Worm (Caenorhabditis elegans) whole organism, L1 larva: Measurements from ENCODE around the gene K12H4.2.

Experiments used
- C16A3.4 ChIP-seq: fragments of 150-350 bp; optimal IDR thresholded peaks from 2 replicates; lab custom pipeline; 2014; ENCODE audit warnings: missing biosample characterization, missing genetic modification characterization
- Y116A8C.19 ChIP-seq: sonication (generic microtip); optimal IDR thresholded peaks from 2 replicates; lab custom pipeline; 2016; ENCODE audit warnings: missing compliant biosample characterization, missing genetic modification characterization, borderline replicate concordance
- aha-1 ChIP-seq: fragments of 150-350 bp; optimal IDR thresholded peaks from 2 replicates; lab custom pipeline; 2014; ENCODE audit warnings: missing biosample characterization, missing genetic modification characterization
- alr-1 ChIP-seq: fragments of 200-800 bp; sonication (Bioruptor generic); optimal IDR thresholded peaks from 2 replicates; lab custom pipeline; 2018; ENCODE audit warnings: borderline replicate concordance, mild to moderate bottlenecking, missing genetic modification characterization, missing compliant biosample characterization
- aly-2 ChIP-seq: fragments of 150-350 bp; optimal IDR thresholded peaks from 2 replicates; lab custom pipeline; 2014; ENCODE audit warnings: missing biosample characterization, missing genetic modification characterization
- ama-1 ChIP-seq: fragments of 150-350 bp; optimal IDR thresholded peaks from 2 replicates; lab custom pipeline; 2014
- ceh-63 ChIP-seq: fragments of 200-800 bp; sonication (Bioruptor generic); optimal IDR thresholded peaks from 2 replicates; lab custom pipeline; 2018; ENCODE audit warnings: mild to moderate bottlenecking, missing genetic modification characterization, missing compliant biosample characterization
- ceh-82 ChIP-seq, 3 experiments: fragments of 150-350 bp in 1 of 3; sonication (generic microtip) in 2 of 3; optimal IDR thresholded peaks; 2 replicates each; lab custom pipeline; 2014 to 2017; ENCODE audit warnings: missing biosample characterization in 3 of 3, missing genetic modification characterization in 3 of 3
- ceh-88 ChIP-seq: fragments of 200-800 bp; sonication (Bioruptor generic); IDR thresholded peaks from 2 replicates; pipeline ENCODE4 v1.3.6; 2022; ENCODE audit warnings: missing genetic modification characterization, missing compliant biosample characterization
- ceh-90 ChIP-seq: sonication (generic microtip); optimal IDR thresholded peaks from 2 replicates; lab custom pipeline; 2016; ENCODE audit warnings: missing genetic modification characterization, missing compliant biosample characterization
- dsc-1 ChIP-seq: sonication (generic microtip); optimal IDR thresholded peaks from 2 replicates; lab custom pipeline; 2016; ENCODE audit warnings: mild to moderate bottlenecking, missing genetic modification characterization, missing compliant biosample characterization
- efl-1 ChIP-seq, 4 experiments: fragments of 150-350 bp; optimal IDR thresholded peaks in 3 of 4; peaks in 1 of 4; 1 replicate in 1 of 4; 2 replicates in 3 of 4; lab custom pipeline; 2014; ENCODE audit warnings: missing biosample characterization in 2 of 4, missing genetic modification characterization in 2 of 4, missing genetic modification reagents in 2 of 4
- efl-3 ChIP-seq: fragments of 200-800 bp; sonication (Bioruptor generic); optimal IDR thresholded peaks from 2 replicates; lab custom pipeline; 2018; ENCODE audit warnings: mild to moderate bottlenecking, missing genetic modification characterization, missing compliant biosample characterization
- elt-2 ChIP-seq: sonication (generic microtip); optimal IDR thresholded peaks from 2 replicates; lab custom pipeline; 2016; ENCODE audit warnings: missing genetic modification characterization, mild to moderate bottlenecking, inconsistent platforms, missing compliant biosample characterization, missing genetic modification reagents
- fkh-10 ChIP-seq: sonication (generic microtip); optimal IDR thresholded peaks from 2 replicates; lab custom pipeline; 2017; ENCODE audit warnings: missing biosample characterization, missing genetic modification reagents, missing genetic modification characterization
- fkh-8 ChIP-seq: sonication (generic microtip); optimal IDR thresholded peaks from 2 replicates; lab custom pipeline; 2016; ENCODE audit warnings: mild to moderate bottlenecking, missing genetic modification characterization, missing compliant biosample characterization
- fos-1 ChIP-seq: fragments of 150-350 bp; optimal IDR thresholded peaks from 2 replicates; lab custom pipeline; 2014; ENCODE audit warnings: missing biosample characterization, missing genetic modification characterization
- grh-1 ChIP-seq: fragments of 200-800 bp; sonication (Bioruptor generic); IDR thresholded peaks from 2 replicates; pipeline ENCODE4 v1.3.6; 2022; ENCODE audit warnings: missing genetic modification reagents, missing genetic modification characterization, missing compliant biosample characterization
- hlh-17 ChIP-seq: fragments of 200-800 bp; sonication (Bioruptor generic); optimal IDR thresholded peaks from 2 replicates; lab custom pipeline; 2018; ENCODE audit warnings: missing genetic modification characterization, mild to moderate bottlenecking, missing compliant biosample characterization, moderate library complexity, borderline replicate concordance
- hlh-4 ChIP-seq: sonication (generic microtip); optimal IDR thresholded peaks from 2 replicates; lab custom pipeline; 2016; ENCODE audit warnings: mild to moderate bottlenecking, missing genetic modification characterization, missing compliant biosample characterization
- irx-1 ChIP-seq: sonication (generic microtip); optimal IDR thresholded peaks from 2 replicates; lab custom pipeline; 2016; ENCODE audit warnings: missing genetic modification characterization, missing compliant biosample characterization
- isw-1 ChIP-seq: fragments of 200-800 bp; sonication (Bioruptor generic); IDR thresholded peaks from 2 replicates; pipeline ENCODE4 v1.3.6; 2022; ENCODE audit warnings: missing genetic modification characterization, missing compliant biosample characterization
- lin-13 ChIP-seq: fragments of 150-350 bp; optimal IDR thresholded peaks from 2 replicates; lab custom pipeline; 2014; ENCODE audit warnings: missing biosample characterization, missing genetic modification reagents, missing genetic modification characterization
- lin-39 ChIP-seq: fragments of 150-350 bp; optimal IDR thresholded peaks from 2 replicates; lab custom pipeline; 2014; ENCODE audit warnings: missing biosample characterization, missing genetic modification reagents, missing genetic modification characterization
- lsy-2 ChIP-seq, 2 experiments: fragments of 150-350 bp; optimal IDR thresholded peaks; 2 replicates each; lab custom pipeline; 2014; ENCODE audit warnings: missing biosample characterization in 2 of 2, missing genetic modification characterization in 2 of 2
- mep-1 ChIP-seq: fragments of 150-350 bp; optimal IDR thresholded peaks from 2 replicates; lab custom pipeline; 2014; ENCODE audit warnings: missing biosample characterization, missing genetic modification characterization
- nhr-11 ChIP-seq: fragments of 150-350 bp; optimal IDR thresholded peaks from 2 replicates; lab custom pipeline; 2014; ENCODE audit warnings: missing biosample characterization, missing genetic modification characterization
- nhr-12 ChIP-seq: sonication (generic microtip); optimal IDR thresholded peaks from 2 replicates; lab custom pipeline; 2017; ENCODE audit warnings: missing biosample characterization, missing genetic modification characterization
- nhr-71 ChIP-seq: sonication (generic microtip); optimal IDR thresholded peaks from 2 replicates; lab custom pipeline; 2016; ENCODE audit warnings: mild to moderate bottlenecking, missing genetic modification characterization, moderate library complexity, missing compliant biosample characterization
- nhr-76 ChIP-seq: sonication (generic microtip); optimal IDR thresholded peaks from 2 replicates; lab custom pipeline; 2017; ENCODE audit warnings: missing biosample characterization, missing genetic modification characterization
- nhr-84 ChIP-seq: sonication (generic microtip); optimal IDR thresholded peaks from 2 replicates; lab custom pipeline; 2017; ENCODE audit warnings: missing biosample characterization, missing genetic modification characterization
- nhr-85 ChIP-seq: sonication (generic microtip); peaks from one replicate; lab custom pipeline; 2016; ENCODE audit warnings: missing genetic modification characterization, inconsistent platforms, missing compliant biosample characterization
- nhr-90 ChIP-seq: sonication (generic microtip); optimal IDR thresholded peaks from 2 replicates; lab custom pipeline; 2016; ENCODE audit warnings: mild to moderate bottlenecking, missing genetic modification characterization, missing compliant biosample characterization; ENCODE audit not compliant: poor library complexity
- pqm-1 ChIP-seq: sonication (generic microtip); optimal IDR thresholded peaks from 3 replicates; lab custom pipeline; 2017; ENCODE audit warnings: missing biosample characterization, missing genetic modification characterization
- snpc-4 ChIP-seq: fragments of 150-350 bp; optimal IDR thresholded peaks from 2 replicates; lab custom pipeline; 2014; ENCODE audit warnings: missing biosample characterization, missing genetic modification characterization
- sox-4 ChIP-seq: sonication (generic microtip); optimal IDR thresholded peaks from 2 replicates; lab custom pipeline; 2016; ENCODE audit warnings: missing genetic modification characterization, missing compliant biosample characterization
- sup-37 ChIP-seq: fragments of 200-800 bp; sonication (Bioruptor generic); optimal IDR thresholded peaks from 2 replicates; lab custom pipeline; 2018; ENCODE audit warnings: mild to moderate bottlenecking, missing genetic modification characterization, missing compliant biosample characterization
- swsn-7 ChIP-seq: sonication (generic microtip); optimal IDR thresholded peaks from 2 replicates; lab custom pipeline; 2016; ENCODE audit warnings: missing genetic modification characterization, missing compliant biosample characterization
- tbx-2 ChIP-seq: sonication (generic microtip); optimal IDR thresholded peaks from 2 replicates; lab custom pipeline; 2016; ENCODE audit warnings: missing genetic modification characterization, missing compliant biosample characterization
- tlp-1 ChIP-seq: fragments of 150-350 bp; optimal IDR thresholded peaks from 2 replicates; lab custom pipeline; 2014; ENCODE audit warnings: missing biosample characterization, missing genetic modification characterization
- unc-30 ChIP-seq: sonication (generic microtip); optimal IDR thresholded peaks from 2 replicates; lab custom pipeline; 2017; ENCODE audit warnings: missing biosample characterization, missing genetic modification characterization
- unc-98 ChIP-seq: fragments of 200-800 bp; sonication (Bioruptor generic); IDR thresholded peaks from 2 replicates; pipeline ENCODE4 v1.3.6; 2022; ENCODE audit warnings: missing genetic modification characterization, missing compliant biosample characterization
- vab-15 ChIP-seq: sonication (generic microtip); optimal IDR thresholded peaks from 2 replicates; lab custom pipeline; 2017; ENCODE audit warnings: missing genotype, mild to moderate bottlenecking, missing genetic modification characterization, missing compliant biosample characterization
- xbp-1 ChIP-seq: sonication (generic microtip); optimal IDR thresholded peaks from 2 replicates; lab custom pipeline; 2016; ENCODE audit warnings: missing genetic modification characterization, missing compliant biosample characterization
- zag-1 ChIP-seq: fragments of 150-350 bp; optimal IDR thresholded peaks from 2 replicates; lab custom pipeline; 2014; ENCODE audit warnings: missing biosample characterization, missing genetic modification characterization

The K12H4.2 gene

DNA sequence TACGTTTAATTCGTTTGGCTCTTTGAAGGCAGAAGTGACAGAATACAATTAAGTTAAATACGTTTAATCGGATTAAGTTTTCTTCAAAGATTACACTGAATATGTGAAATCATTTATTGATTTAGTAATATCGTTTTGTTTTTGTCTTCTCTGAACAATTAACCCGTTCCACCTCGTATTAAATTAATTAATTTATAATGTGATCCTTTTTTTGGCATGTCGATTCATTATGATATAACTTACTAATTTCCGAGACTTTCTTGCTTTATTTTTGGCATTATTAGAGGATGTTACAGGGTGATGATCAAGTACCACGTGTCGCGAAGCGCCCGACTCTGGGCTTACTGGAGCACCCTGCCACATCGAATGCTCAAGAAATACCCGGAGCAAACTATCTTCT is 3.3 kb upstream of the K12H4.2 start, which contains the start of gene K12H4.5:
Gene K12H4.5, plus strand, starts transcription at position 301 of the 400 bp plus-strand sequence.
- no peak for TF ChIP-seq unc-30
- no peak for TF ChIP-seq nhr-85 (tag; lab: Kevin White, UChicago)
- TF ChIP-seq dsc-1 (tag; lab: Kevin White, UChicago) = no peak
- no peak for TF ChIP-seq fos-1
- no peak for TF ChIP-seq sup-37 (GFP tag; lab: Kevin White, UChicago)
- TF ChIP-seq zag-1 (tag; lab: Kevin White, UChicago) = no peak
- no peak for TF ChIP-seq tbx-2 (tag; lab: Kevin White, UChicago)
- no peak for TF ChIP-seq nhr-11 (tag; lab: Kevin White, UChicago)
- no peak for TF ChIP-seq xbp-1 (tag; lab: Kevin White, UChicago)
- no peak for TF ChIP-seq ceh-63 (GFP tag; lab: Kevin White, UChicago)
- TF ChIP-seq nhr-76 (tag; lab: Kevin White, UChicago) = no peak
- TF ChIP-seq ceh-82 (tag; optimal IDR thresholded peaks at IDR 0.05; lab: Kevin White, UChicago) = no peak
- no peak for TF ChIP-seq vab-15
- TF ChIP-seq nhr-84 (tag; lab: Kevin White, UChicago) = no peak
- TF ChIP-seq mep-1 (tag; lab: Kevin White, UChicago) = no peak
- no peak for TF ChIP-seq C16A3.4
- no peak for TF ChIP-seq pqm-1 (tag; lab: Kevin White, UChicago)
- no peak for TF ChIP-seq efl-3 (GFP tag; lab: Kevin White, UChicago)

ce11 chrIII:8044717-8045116 is 2.8 kb upstream of the K12H4.2 start, which contains the start of gene spcs-3:
Gene spcs-3, plus strand, starts transcription at chrIII:8045017.
- TF ChIP-seq lsy-2 (tag; optimal IDR thresholded peaks at IDR 0.05; lab: Kevin White, UChicago) = no peak
- no peak for TF ChIP-seq fkh-10 (GFP tag; lab: Kevin White, UChicago)
- no peak for TF ChIP-seq unc-98 (GFP tag; lab: Robert Waterston, UW)
- TF ChIP-seq aly-2 (tag; lab: Kevin White, UChicago) = no peak
- TF ChIP-seq nhr-12 (tag; lab: Kevin White, UChicago) = no peak
- no peak for TF ChIP-seq hlh-17 (GFP tag; lab: Kevin White, UChicago)
- TF ChIP-seq dsc-1 (tag; lab: Kevin White, UChicago) = no peak
- no peak for TF ChIP-seq ceh-90

ce11 chrIII:8045734-8046133 is 1.8 kb upstream of the K12H4.2 start, which contains the start of gene K12H4.3:
Gene K12H4.3, plus strand, starts transcription at chrIII:8046034.
- no peak for TF ChIP-seq isw-1 (GFP tag; lab: Robert Waterston, UW)
- TF ChIP-seq fkh-8 (tag; lab: Kevin White, UChicago) = no peak
- TF ChIP-seq grh-1 = no peak
- no peak for TF ChIP-seq xbp-1 (tag; lab: Kevin White, UChicago)
- no peak for TF ChIP-seq nhr-71 (tag; lab: Kevin White, UChicago)
- TF ChIP-seq lin-13 = no peak
- TF ChIP-seq snpc-4 (tag; lab: Kevin White, UChicago) = no peak
- no peak for TF ChIP-seq ama-1 (lab: Kevin White, UChicago)
- TF ChIP-seq alr-1 (tag; lab: Kevin White, UChicago) = no peak
- TF ChIP-seq irx-1 (tag; lab: Kevin White, UChicago) = no peak
- TF ChIP-seq lsy-2 (tag; optimal IDR thresholded peaks at IDR 0.05; lab: Kevin White, UChicago) = no peak
- TF ChIP-seq nhr-11 (tag; lab: Kevin White, UChicago) = no peak
- TF ChIP-seq aha-1 (tag; lab: Kevin White, UChicago) = no peak
- TF ChIP-seq ceh-88 (GFP tag; lab: Robert Waterston, UW) = no peak

DNA sequence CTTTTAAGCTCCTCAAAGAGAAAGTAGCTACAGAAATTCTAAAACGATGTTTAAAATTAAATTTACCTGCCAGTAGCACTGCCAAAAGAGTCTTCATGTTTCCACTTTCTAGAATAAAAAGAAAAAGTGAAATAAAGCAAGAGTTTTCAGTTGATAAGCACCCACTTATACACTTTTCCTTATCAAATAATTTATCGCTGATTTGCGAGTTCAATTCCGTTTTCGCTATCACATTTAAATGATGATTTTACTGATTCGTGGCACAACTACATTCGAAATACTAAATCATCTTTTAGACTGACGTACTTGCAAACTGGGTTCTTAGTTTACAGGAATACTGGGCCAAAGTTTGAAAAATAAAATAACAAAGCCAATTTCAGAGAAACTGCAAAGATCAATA is 3.4 kb downstream of the K12H4.2 start, which contains the start of gene K12H4.7:
Gene K12H4.7, minus strand, starts transcription at position 138 of the 400 bp plus-strand sequence.
- TF ChIP-seq sox-4 = no peak
- TF ChIP-seq nhr-90 (tag; lab: Kevin White, UChicago) = no peak
- TF ChIP-seq Y116A8C.19 (tag; lab: Kevin White, UChicago) = no peak
- no peak for TF ChIP-seq ama-1 (lab: Kevin White, UChicago)
- no peak for TF ChIP-seq lin-39 (tag; lab: Kevin White, UChicago)
- no peak for TF ChIP-seq sup-37 (GFP tag; lab: Kevin White, UChicago)
- TF ChIP-seq C16A3.4 = no peak
- TF ChIP-seq ceh-63 (GFP tag; lab: Kevin White, UChicago) = no peak
- TF ChIP-seq elt-2 (tag; lab: Kevin White, UChicago) = peak; percentile 74
- peak; percentile 74 for TF ChIP-seq pqm-1 (tag; lab: Kevin White, UChicago)
- no peak for TF ChIP-seq hlh-4
- no peak for TF ChIP-seq unc-98 (GFP tag; lab: Robert Waterston, UW)
- no peak for TF ChIP-seq zag-1 (tag; lab: Kevin White, UChicago)
- TF ChIP-seq ceh-82 (tag; optimal IDR thresholded peaks at IDR 0.05; lab: Kevin White, UChicago) = no peak
- peak; percentile 51 for TF ChIP-seq tlp-1 (tag; lab: Kevin White, UChicago)
- TF ChIP-seq efl-1 (optimal IDR thresholded peaks at IDR 0.05; lab: Kevin White, UChicago) = no peak
- TF ChIP-seq efl-1 (GFP tag; optimal IDR thresholded peaks at IDR 0.05 in 1 of 2; lab: Kevin White, UChicago) = peak in 1 of 2 experiments; percentile 61
- TF ChIP-seq swsn-7 = no peak
- no peak for TF ChIP-seq nhr-12 (tag; lab: Kevin White, UChicago)
- TF ChIP-seq tbx-2 (tag; lab: Kevin White, UChicago) = no peak
- TF ChIP-seq lsy-2 (tag; optimal IDR thresholded peaks at IDR 0.05; lab: Kevin White, UChicago) = no peak
- no peak for TF ChIP-seq irx-1 (tag; lab: Kevin White, UChicago)
- TF ChIP-seq xbp-1 (tag; lab: Kevin White, UChicago) = no peak
- TF ChIP-seq vab-15 = no peak
